Fruit fly (Drosophila melanogaster) whole organism, embryonic: ENCODE measurements around the gene fmt.
A peak's percentile ranks its signal among the peaks of the same experiment; 100 is the strongest.

Experiments used
- CG10565 ChIP-seq: fragments of 200-800 bp; sonication (Bioruptor generic); optimal IDR thresholded peaks from 3 replicates; lab custom pipeline; 2016; ENCODE audit warnings: missing biosample characterization, mild to moderate bottlenecking, missing genetic modification characterization
- CG11085 ChIP-seq: fragments of 200-800 bp; sonication (Bioruptor generic); IDR thresholded peaks from 2 replicates; pipeline ENCODE4 v1.3.6; 2022; ENCODE audit warnings: missing biosample characterization, missing genetic modification characterization
- CG12155 ChIP-seq: fragments of 200-800 bp; sonication (Bioruptor generic); optimal IDR thresholded peaks from 3 replicates; lab custom pipeline; 2016; ENCODE audit warnings: missing biosample characterization, missing genetic modification characterization
- CG12236 ChIP-seq: fragments of 200-800 bp; sonication (Bioruptor generic); optimal IDR thresholded peaks from 2 replicates; lab custom pipeline; 2016; ENCODE audit warnings: missing biosample characterization, missing genetic modification characterization
- CG13624 ChIP-seq: fragments of 200-800 bp; sonication (Bioruptor generic); optimal IDR thresholded peaks from 2 replicates; lab custom pipeline; 2016; ENCODE audit warnings: missing biosample characterization, missing genetic modification characterization
- CG15479 ChIP-seq: fragments of 200-800 bp; sonication (Bioruptor generic); optimal IDR thresholded peaks from 3 replicates; lab custom pipeline; 2019; ENCODE audit warnings: missing biosample characterization, mild to moderate bottlenecking, missing genetic modification characterization, moderate library complexity
- CG16779 ChIP-seq: fragments of 200-800 bp; sonication (Bioruptor generic); IDR thresholded peaks from 2 replicates; pipeline ENCODE4 v1.3.6; 2022; ENCODE audit warnings: missing biosample characterization, missing genetic modification characterization
- CG17385 ChIP-seq: fragments of 200-800 bp; sonication (Bioruptor generic); optimal IDR thresholded peaks from 3 replicates; lab custom pipeline; 2018; ENCODE audit warnings: missing biosample characterization, mild to moderate bottlenecking, missing genetic modification characterization
- CG17802 ChIP-seq: fragments of 200-800 bp; sonication (Bioruptor generic); optimal IDR thresholded peaks from 2 replicates; lab custom pipeline; 2018; ENCODE audit warnings: missing biosample characterization, mild to moderate bottlenecking, missing genetic modification characterization, moderate library complexity
- CG31224 ChIP-seq: fragments of 200-800 bp; sonication (Bioruptor generic); IDR thresholded peaks from 2 replicates; pipeline ENCODE4 v1.3.6; 2022; ENCODE audit warnings: missing biosample characterization, missing genetic modification characterization
- CG34376 ChIP-seq: fragments of 200-800 bp; sonication (Bioruptor generic); optimal IDR thresholded peaks from 2 replicates; lab custom pipeline; 2018; ENCODE audit warnings: missing biosample characterization, mild to moderate bottlenecking, missing genetic modification characterization
- CG3726 ChIP-seq: fragments of 200-800 bp; sonication (Bioruptor generic); IDR thresholded peaks from 3 replicates; pipeline ENCODE4, ENCODE4 v1.3.6; 2022; ENCODE audit warnings: missing biosample characterization, missing genetic modification characterization
- CG4360 ChIP-seq: fragments of 200-800 bp; sonication (Bioruptor generic); IDR thresholded peaks from 2 replicates; pipeline ENCODE4 v1.3.6; 2022; ENCODE audit warnings: missing biosample characterization, missing genetic modification characterization
- CG4617 ChIP-seq: fragments of 200-800 bp; sonication (Bioruptor generic); optimal IDR thresholded peaks from 3 replicates; lab custom pipeline; 2016; ENCODE audit warnings: missing biosample characterization, missing genetic modification characterization, borderline replicate concordance
- CG4707 ChIP-seq: fragments of 200-800 bp; sonication (Bioruptor generic); optimal IDR thresholded peaks from 2 replicates; lab custom pipeline; 2018; ENCODE audit warnings: missing biosample characterization, mild to moderate bottlenecking, missing genetic modification characterization, moderate library complexity
- CG5245 ChIP-seq: fragments of 200-800 bp; sonication (Bioruptor generic); optimal IDR thresholded peaks from 3 replicates; lab custom pipeline; 2016; ENCODE audit warnings: missing biosample characterization, missing genetic modification characterization
- CG6689 ChIP-seq: fragments of 200-800 bp; sonication (Bioruptor generic); IDR thresholded peaks from 2 replicates; pipeline ENCODE4 v1.3.6; 2022; ENCODE audit warnings: missing biosample characterization, missing genetic modification characterization
- CG7928 ChIP-seq: fragments of 200-800 bp; sonication (Bioruptor generic); optimal IDR thresholded peaks from 2 replicates; lab custom pipeline; 2017; ENCODE audit warnings: missing biosample characterization, mild to moderate bottlenecking, missing genetic modification characterization
- CG8359 ChIP-seq: fragments of 200-800 bp; sonication (Bioruptor generic); optimal IDR thresholded peaks from 2 replicates; lab custom pipeline; 2017; ENCODE audit warnings: missing biosample characterization, mild to moderate bottlenecking, missing genetic modification characterization, borderline replicate concordance
- CG9437 ChIP-seq: fragments of 200-800 bp; sonication (Bioruptor generic); optimal IDR thresholded peaks from 2 replicates; lab custom pipeline; 2018; ENCODE audit warnings: missing biosample characterization, mild to moderate bottlenecking, missing genetic modification characterization
- CG9797 ChIP-seq: fragments of 200-800 bp; sonication (Bioruptor generic); optimal IDR thresholded peaks from 3 replicates; lab custom pipeline; 2018; ENCODE audit warnings: missing biosample characterization, mild to moderate bottlenecking, missing genetic modification characterization
- D19B ChIP-seq: fragments of 200-800 bp; sonication (Bioruptor generic); optimal IDR thresholded peaks from 2 replicates; lab custom pipeline; 2017; ENCODE audit warnings: missing biosample characterization, mild to moderate bottlenecking, missing genetic modification characterization
- Dip2 ChIP-seq: fragments of 200-800 bp; sonication (Bioruptor generic); IDR thresholded peaks from 2 replicates; pipeline ENCODE4 v1.3.6; 2022; ENCODE audit warnings: missing biosample characterization, missing genetic modification characterization
- Dref ChIP-seq: fragments of 200-800 bp; sonication (Bioruptor generic); IDR thresholded peaks from 2 replicates; pipeline ENCODE4 v1.3.6; 2022; ENCODE audit warnings: missing biosample characterization, missing genetic modification characterization
- Gug ChIP-seq: fragments of 200-800 bp; sonication (Bioruptor generic); IDR thresholded peaks from 4 replicates; pipeline ENCODE4 v1.3.6; 2022; ENCODE audit warnings: missing biosample characterization, missing genetic modification characterization
- HmgD ChIP-seq: fragments of 200-800 bp; sonication (Bioruptor generic); optimal IDR thresholded peaks from 3 replicates; lab custom pipeline; 2016; ENCODE audit warnings: missing biosample characterization, missing genetic modification characterization
- Hsf ChIP-seq: fragments of 200-800 bp; sonication (Bioruptor generic); optimal IDR thresholded peaks from 3 replicates; lab custom pipeline; 2016; ENCODE audit warnings: missing biosample characterization, missing genetic modification characterization
- NC2β ChIP-seq: fragments of 200-800 bp; sonication (Bioruptor generic); optimal IDR thresholded peaks from 2 replicates; lab custom pipeline; 2016; ENCODE audit warnings: missing biosample characterization, missing genetic modification characterization
- Oaz ChIP-seq: fragments of 200-800 bp; sonication (Bioruptor generic); IDR thresholded peaks from 2 replicates; pipeline ENCODE4 v1.3.6; 2022; ENCODE audit warnings: missing biosample characterization, missing genetic modification characterization
- Ptx1 ChIP-seq: fragments of 200-800 bp; sonication (Bioruptor generic); IDR thresholded peaks from 2 replicates; pipeline ENCODE4 v1.3.6; 2022; ENCODE audit warnings: missing biosample characterization, missing genetic modification characterization
- Side ChIP-seq: fragments of 200-800 bp; sonication (Bioruptor generic); optimal IDR thresholded peaks from 2 replicates; lab custom pipeline; 2016; ENCODE audit warnings: missing biosample characterization, missing genetic modification characterization
- Xbp1 ChIP-seq: fragments of 200-800 bp; sonication (Bioruptor generic); optimal IDR thresholded peaks from 3 replicates; lab custom pipeline; 2016; ENCODE audit warnings: missing biosample characterization, mild to moderate bottlenecking, missing genetic modification characterization
- cas ChIP-seq: fragments of 200-800 bp; sonication (Bioruptor generic); IDR thresholded peaks from 2 replicates; pipeline ENCODE4 v1.3.6; 2022; ENCODE audit warnings: missing biosample characterization, missing genetic modification characterization
- croc ChIP-seq: fragments of 200-800 bp; sonication (Bioruptor generic); conservative IDR thresholded peaks from 3 replicates; pipeline ENCODE4 v1.3.6; 2022; ENCODE audit warnings: missing biosample characterization, missing genetic modification characterization
- dati ChIP-seq: fragments of 200-800 bp; sonication (Bioruptor generic); IDR thresholded peaks from 2 replicates; pipeline ENCODE4 v1.3.6; 2022; ENCODE audit warnings: missing biosample characterization, missing genetic modification characterization
- ems ChIP-seq: fragments of 200-800 bp; sonication (Bioruptor generic); optimal IDR thresholded peaks from 3 replicates; lab custom pipeline; 2016; ENCODE audit warnings: missing biosample characterization, missing genetic modification characterization
- eyg ChIP-seq: fragments of 200-800 bp; sonication (Bioruptor generic); optimal IDR thresholded peaks from 3 replicates; lab custom pipeline; 2016; ENCODE audit warnings: missing biosample characterization, missing genetic modification characterization
- ftz-f1 ChIP-seq: fragments of 200-800 bp; sonication (Bioruptor generic); optimal IDR thresholded peaks from 2 replicates; lab custom pipeline; 2016; ENCODE audit warnings: missing biosample characterization, missing genetic modification characterization
- gce ChIP-seq: fragments of 200-800 bp; sonication (Bioruptor generic); IDR thresholded peaks from 3 replicates; pipeline ENCODE4 v1.3.6; 2022; ENCODE audit warnings: missing biosample characterization, missing genetic modification characterization
- ind ChIP-seq: fragments of 200-800 bp; sonication (Bioruptor generic); optimal IDR thresholded peaks from 3 replicates; lab custom pipeline; 2016; ENCODE audit warnings: missing biosample characterization, missing genetic modification characterization
- pan ChIP-seq, 4 experiments: fragments of >200 bp in 3 of 4; fragments of 200-800 bp in 1 of 4; sonication (Bioruptor generic) in 1 of 4; optimal IDR thresholded peaks in 3 of 4; IDR thresholded peaks in 1 of 4; 2 replicates each; pipeline versions ENCODE4 v1.3.6 to Lab custom; 2017 to 2022; ENCODE audit warnings: missing biosample characterization in 2 of 4, missing genetic modification characterization in 2 of 4, mixed read lengths in 1 of 4
- run ChIP-seq: fragments of 200-800 bp; sonication (Bioruptor generic); optimal IDR thresholded peaks from 3 replicates; lab custom pipeline; 2018; ENCODE audit warnings: missing biosample characterization, mild to moderate bottlenecking, missing genetic modification characterization
- shn ChIP-seq: fragments of 200-800 bp; sonication (Bioruptor generic); optimal IDR thresholded peaks from 3 replicates; lab custom pipeline; 2016; ENCODE audit warnings: missing biosample characterization, missing genetic modification characterization
- tgo ChIP-seq: fragments of 200-800 bp; sonication (Bioruptor generic); IDR thresholded peaks from 3 replicates; pipeline ENCODE4 v1.3.6; 2022; ENCODE audit warnings: missing biosample characterization, missing genetic modification characterization
- vnd ChIP-seq: fragments of 200-800 bp; sonication (Bioruptor generic); IDR thresholded peaks from 3 replicates; pipeline ENCODE4 v1.3.6; 2022; ENCODE audit warnings: missing biosample characterization, missing genetic modification characterization; ENCODE audit not compliant: partially characterized antibody

Gene fmt

DNA sequence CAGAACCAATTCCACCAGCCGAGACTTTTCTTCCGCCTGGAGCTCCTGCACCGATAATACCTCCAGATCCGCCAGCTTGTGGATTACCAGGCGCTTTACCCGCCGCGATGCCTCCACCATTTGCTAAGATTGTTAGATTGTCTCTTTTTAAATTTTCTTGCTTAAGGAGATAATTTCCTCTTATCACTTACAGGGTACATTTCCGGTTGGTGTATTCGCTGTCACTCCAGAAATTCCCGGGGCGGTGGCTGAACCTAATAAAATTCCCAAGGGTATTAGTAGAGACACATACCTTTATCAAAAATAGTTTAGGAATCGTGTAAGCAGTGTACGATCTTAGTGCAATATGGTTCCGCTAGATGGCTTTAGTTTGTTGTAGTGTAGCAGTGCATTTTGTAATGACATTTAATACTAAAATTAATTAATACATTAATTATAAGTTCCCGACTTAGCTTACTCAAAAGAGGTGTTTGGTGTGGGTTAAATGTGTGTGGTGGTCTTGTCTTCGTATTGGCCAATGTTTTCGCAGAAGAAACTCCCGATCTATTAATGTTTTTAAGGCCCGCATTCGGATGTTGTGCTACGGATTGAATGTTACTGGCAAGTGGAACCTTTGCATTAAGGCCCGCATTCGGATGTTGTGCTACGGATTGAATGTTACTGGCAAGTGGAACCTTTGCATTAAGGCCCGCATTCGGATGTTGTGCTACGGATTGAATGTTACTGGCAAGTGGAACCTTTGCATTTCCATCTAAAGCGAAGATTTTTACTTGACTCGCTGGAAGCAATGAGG, 48.9 kb downstream of the fmt start (continued):
- TF ChIP-seq Xbp1 (GFP tag; lab: Kevin White, UChicago), result peak; percentile 60
- TF ChIP-seq pan (optimal IDR thresholded peaks at IDR 0.05; lab: Kevin White, UChicago), result no peak
- peak in 1 of 2 experiments; percentile 88 for TF ChIP-seq pan (GFP tag; optimal IDR thresholded peaks at IDR 0.05 in 1 of 2, IDR thresholded peaks at IDR 0.05 in 1 of 2)
- peak; percentile 68 for TF ChIP-seq CG31224 (GFP tag; lab: Robert Waterston, UW)
- no peak for TF ChIP-seq CG15479 (GFP tag; lab: Kevin White, UChicago)
- TF ChIP-seq vnd, result no peak
- TF ChIP-seq CG4707 (GFP tag; lab: Kevin White, UChicago), result peak; percentile 83
- TF ChIP-seq CG7928 (GFP tag; lab: Kevin White, UChicago), result peak; percentile 18
- TF ChIP-seq CG9797 (GFP tag; lab: Kevin White, UChicago), result peak; percentile 29
- TF ChIP-seq Side, result peak; percentile 92
- TF ChIP-seq CG16779, result 0 out of 2 replicates have a peak, but pooled peaks have one; percentile 39
- TF ChIP-seq Hsf, result peak; percentile 53
- peak; percentile 83 for TF ChIP-seq dati (GFP tag; lab: Robert Waterston, UW)
- TF ChIP-seq ftz-f1 (GFP tag; lab: Kevin White, UChicago), result peak; percentile 12
- TF ChIP-seq Ptx1 (GFP tag; lab: Robert Waterston, UW), result peak; percentile 78
- TF ChIP-seq CG8359, result peak; percentile 75
- peak; percentile 34 for TF ChIP-seq CG12236
- peak; percentile 24 for TF ChIP-seq CG10565 (GFP tag; lab: Kevin White, UChicago)
- peak; percentile 72 for TF ChIP-seq CG17385 (GFP tag; lab: Kevin White, UChicago)
- peak; percentile 57 for TF ChIP-seq D19B (GFP tag; lab: Kevin White, UChicago)
- peak; percentile 75 for TF ChIP-seq tgo (GFP tag; lab: Robert Waterston, UW)
- peak; percentile 82 for TF ChIP-seq eyg (GFP tag; lab: Kevin White, UChicago)
- peak; percentile 69 for TF ChIP-seq CG5245 (GFP tag; lab: Kevin White, UChicago)
- 0 out of 3 replicates have a peak, but pooled peaks have one; percentile 43 for TF ChIP-seq CG3726
- TF ChIP-seq CG4360 (GFP tag; lab: Robert Waterston, UW), result peak; percentile 53
- peak; percentile 87 for TF ChIP-seq CG34376 (GFP tag; lab: Kevin White, UChicago)
- TF ChIP-seq croc (GFP tag; lab: Robert Waterston, UW), result peak; percentile 42; the same call in 1 of the 3 replicates
- TF ChIP-seq CG11085 (GFP tag; lab: Robert Waterston, UW), result peak; percentile 83
- peak; percentile 66 for TF ChIP-seq CG6689
- peak; percentile 94 for TF ChIP-seq gce (GFP tag; lab: Robert Waterston, UW)
- TF ChIP-seq CG13624 (GFP tag; lab: Kevin White, UChicago), result peak; percentile 13
- TF ChIP-seq cas (GFP tag; lab: Robert Waterston, UW), result no peak
- peak; percentile 59 for TF ChIP-seq Oaz (GFP tag; lab: Robert Waterston, UW)
- no peak for TF ChIP-seq HmgD (GFP tag; lab: Kevin White, UChicago)
- peak; percentile 65 for TF ChIP-seq ems (GFP tag; lab: Kevin White, UChicago)
- no peak for TF ChIP-seq run (tag; lab: Kevin White, UChicago)
- TF ChIP-seq shn, result peak; percentile 50
- no peak for TF ChIP-seq Dref (GFP tag; lab: Robert Waterston, UW)
- TF ChIP-seq ind (GFP tag; lab: Kevin White, UChicago), result peak; percentile 20
- peak; percentile 50 for TF ChIP-seq NC2β (GFP tag; lab: Kevin White, UChicago)
- TF ChIP-seq Dip2 (GFP tag; lab: Robert Waterston, UW), result no peak
- TF ChIP-seq CG4617 (GFP tag; lab: Kevin White, UChicago), result peak; percentile 1
- peak; percentile 20; the same call in 1 of the 4 replicates for TF ChIP-seq Gug (GFP tag; lab: Robert Waterston, UW)
- peak; percentile 59 for TF ChIP-seq CG12155 (GFP tag; lab: Kevin White, UChicago)
- peak; percentile 34 for TF ChIP-seq CG9437 (GFP tag; lab: Kevin White, UChicago)
- TF ChIP-seq CG17802 (tag; lab: Kevin White, UChicago), result peak; percentile 98
